Fruit fly (Drosophila melanogaster) whole organism, embryonic: ENCODE results near the gene Eip75B.
A peak's percentile ranks its signal among the peaks of the same experiment; 100 is the strongest.

Experiments used
- CG11093 ChIP-seq: fragments of 200-800 bp; sonication (Bioruptor generic); IDR thresholded peaks from 3 replicates; pipeline ENCODE4 v1.3.6; 2022; ENCODE audit warnings: missing biosample characterization, missing genetic modification characterization
- CG14965 ChIP-seq: fragments of 200-800 bp; sonication (Bioruptor generic); optimal IDR thresholded peaks from 2 replicates; lab custom pipeline; 2016; ENCODE audit warnings: missing biosample characterization, missing genetic modification characterization, borderline replicate concordance
- CG1529 ChIP-seq: fragments of 200-800 bp; sonication (Bioruptor generic); optimal IDR thresholded peaks from 3 replicates; lab custom pipeline; 2018; ENCODE audit warnings: missing biosample characterization, missing genetic modification characterization
- CG15514 ChIP-seq: fragments of 200-800 bp; sonication (Bioruptor generic); optimal IDR thresholded peaks from 3 replicates; lab custom pipeline; 2017; ENCODE audit warnings: missing biosample characterization, missing genetic modification characterization, mild to moderate bottlenecking, moderate library complexity, missing genetic modification reagents
- CG17568 ChIP-seq: fragments of 200-800 bp; sonication (Bioruptor generic); optimal IDR thresholded peaks from 2 replicates; lab custom pipeline; 2018; ENCODE audit warnings: missing biosample characterization, mild to moderate bottlenecking, missing genetic modification characterization, moderate library complexity
- CG1792 ChIP-seq: fragments of 200-800 bp; sonication (Bioruptor generic); optimal IDR thresholded peaks from 2 replicates; lab custom pipeline; 2016; ENCODE audit warnings: missing biosample characterization, missing genetic modification characterization
- CG32772 ChIP-seq: fragments of 200-800 bp; sonication (Bioruptor generic); IDR thresholded peaks from 2 replicates; pipeline ENCODE4 v1.3.6; 2022; ENCODE audit warnings: missing biosample characterization, missing genetic modification characterization
- CG3281 ChIP-seq: fragments of 200-800 bp; sonication (Bioruptor generic); optimal IDR thresholded peaks from 3 replicates; lab custom pipeline; 2017; ENCODE audit warnings: missing biosample characterization, mild to moderate bottlenecking, missing genetic modification characterization
- CG43689 ChIP-seq: fragments of 200-800 bp; sonication (Bioruptor generic); IDR thresholded peaks from 2 replicates; pipeline ENCODE4 v1.3.6; 2022; ENCODE audit warnings: missing biosample characterization, missing genetic modification characterization
- CG8944 ChIP-seq: fragments of 200-800 bp; sonication (Bioruptor generic); optimal IDR thresholded peaks from 3 replicates; lab custom pipeline; 2016; ENCODE audit warnings: missing biosample characterization, missing genetic modification characterization
- D19A ChIP-seq: fragments of 200-800 bp; optimal IDR thresholded peaks from 3 replicates; lab custom pipeline; 2019; ENCODE audit warnings: missing biosample characterization, mild to moderate bottlenecking, missing genetic modification characterization, moderate library complexity
- Deaf1 ChIP-seq: fragments of 200-800 bp; optimal IDR thresholded peaks from 3 replicates; lab custom pipeline; 2019; ENCODE audit warnings: missing biosample characterization, mild to moderate bottlenecking, missing genetic modification characterization, moderate library complexity
- Fer1 ChIP-seq: fragments of 200-800 bp; sonication (Bioruptor generic); optimal IDR thresholded peaks from 2 replicates; lab custom pipeline; 2017; ENCODE audit warnings: missing biosample characterization, mild to moderate bottlenecking, missing genetic modification characterization
- Lhr ChIP-seq: fragments of 200-800 bp; sonication (Bioruptor generic); optimal IDR thresholded peaks from 3 replicates; lab custom pipeline; 2017; ENCODE audit warnings: mild to moderate bottlenecking, missing biosample characterization, missing genetic modification reagents, missing genetic modification characterization
- Med ChIP-seq: fragments of 200-800 bp; sonication (Bioruptor generic); peaks from one replicate; lab custom pipeline; 2016; ENCODE audit warnings: missing biosample characterization, missing genetic modification characterization, mild to moderate bottlenecking, inconsistent platforms, moderate library complexity
- Sox102F ChIP-seq: fragments of 200-800 bp; sonication (Bioruptor generic); optimal IDR thresholded peaks from 2 replicates; lab custom pipeline; 2018; ENCODE audit warnings: missing biosample characterization, mild to moderate bottlenecking, missing genetic modification characterization, moderate library complexity
- al ChIP-seq: fragments of 200-800 bp; sonication (Bioruptor generic); IDR thresholded peaks from 2 replicates; pipeline ENCODE4 v1.3.6; 2022; ENCODE audit warnings: missing biosample characterization, missing genetic modification characterization
- chinmo ChIP-seq: fragments of 200-800 bp; sonication (Bioruptor generic); IDR thresholded peaks from 4 replicates; pipeline ENCODE4 v1.3.6; 2022; ENCODE audit warnings: missing biosample characterization, missing genetic modification characterization; ENCODE audit not compliant: partially characterized antibody
- croc ChIP-seq: fragments of 200-800 bp; sonication (Bioruptor generic); conservative IDR thresholded peaks from 3 replicates; pipeline ENCODE4 v1.3.6; 2022; ENCODE audit warnings: missing biosample characterization, missing genetic modification characterization
- crol ChIP-seq: fragments of 200-800 bp; sonication (Bioruptor generic); IDR thresholded peaks from 2 replicates; pipeline ENCODE4 v1.3.6; 2022; ENCODE audit warnings: missing biosample characterization, missing genetic modification characterization
- dan ChIP-seq: fragments of 200-800 bp; sonication (Bioruptor generic); IDR thresholded peaks from 2 replicates; pipeline ENCODE4 v1.3.6; 2022; ENCODE audit warnings: missing biosample characterization, missing genetic modification characterization
- danr ChIP-seq: fragments of 200-800 bp; sonication (Bioruptor generic); IDR thresholded peaks from 2 replicates; pipeline ENCODE4 v1.3.6; 2022; ENCODE audit warnings: missing biosample characterization, missing genetic modification characterization
- dmrt11E ChIP-seq: fragments of 200-800 bp; sonication (Bioruptor generic); optimal IDR thresholded peaks from 3 replicates; lab custom pipeline; 2018; ENCODE audit warnings: missing biosample characterization, mild to moderate bottlenecking, missing genetic modification characterization, moderate library complexity
- dysf ChIP-seq: fragments of 200-800 bp; sonication (Bioruptor generic); IDR thresholded peaks from 3 replicates; pipeline ENCODE4 v1.3.6; 2022; ENCODE audit warnings: missing biosample characterization, missing genetic modification characterization
- ewg ChIP-seq: fragments of 200-800 bp; sonication (Bioruptor generic); optimal IDR thresholded peaks from 3 replicates; lab custom pipeline; 2017; ENCODE audit warnings: mild to moderate bottlenecking, missing biosample characterization, missing genetic modification reagents, missing genetic modification characterization
- eyg ChIP-seq: fragments of 200-800 bp; sonication (Bioruptor generic); optimal IDR thresholded peaks from 3 replicates; lab custom pipeline; 2016; ENCODE audit warnings: missing biosample characterization, missing genetic modification characterization
- fd102C ChIP-seq: fragments of 200-800 bp; sonication (Bioruptor generic); optimal IDR thresholded peaks from 2 replicates; lab custom pipeline; 2018; ENCODE audit warnings: missing biosample characterization, mild to moderate bottlenecking, missing genetic modification characterization, moderate library complexity
- lab ChIP-seq: fragments of 200-800 bp; sonication (Bioruptor generic); optimal IDR thresholded peaks from 3 replicates; lab custom pipeline; 2017; ENCODE audit warnings: missing biosample characterization, missing genetic modification characterization, mild to moderate bottlenecking, moderate library complexity, missing genetic modification reagents
- lola ChIP-seq, 3 experiments: fragments of >200 bp in 2 of 3; fragments of 200-800 bp in 1 of 3; sonication (Bioruptor generic) in 1 of 3; optimal IDR thresholded peaks; 2 replicates each; lab custom pipeline; 2017 to 2019; ENCODE audit warnings: missing biosample characterization in 3 of 3, missing genetic modification characterization in 3 of 3, mild to moderate bottlenecking in 1 of 3, moderate library complexity in 1 of 3
- lov ChIP-seq, 2 experiments: fragments of 200-800 bp in 1 of 2; fragments of >200 bp in 1 of 2; sonication (Bioruptor generic) in 1 of 2; IDR thresholded peaks in 1 of 2; optimal IDR thresholded peaks in 1 of 2; 2 replicates in 1 of 2; 3 replicates in 1 of 2; pipeline versions ENCODE4 v1.3.6 to Lab custom; 2017 to 2022; ENCODE audit warnings: missing biosample characterization in 1 of 2, missing genetic modification characterization in 1 of 2
- mirr ChIP-seq: fragments of 200-800 bp; sonication (Bioruptor generic); optimal IDR thresholded peaks from 3 replicates; lab custom pipeline; 2018; ENCODE audit warnings: missing biosample characterization, mild to moderate bottlenecking, missing genetic modification characterization
- nau ChIP-seq: fragments of 200-800 bp; sonication (Bioruptor generic); optimal IDR thresholded peaks from 3 replicates; lab custom pipeline; 2017; ENCODE audit warnings: missing biosample characterization, mild to moderate bottlenecking, missing genetic modification characterization, missing genetic modification reagents
- nerfin-1 ChIP-seq: fragments of 200-800 bp; sonication (Bioruptor generic); optimal IDR thresholded peaks from 3 replicates; lab custom pipeline; 2019; ENCODE audit warnings: missing biosample characterization, mild to moderate bottlenecking, missing genetic modification characterization, moderate library complexity
- pfk ChIP-seq: fragments of 200-800 bp; sonication (Bioruptor generic); optimal IDR thresholded peaks from 2 replicates; lab custom pipeline; 2018; ENCODE audit warnings: missing biosample characterization, mild to moderate bottlenecking, missing genetic modification characterization, moderate library complexity
- ranshi ChIP-seq: fragments of 200-800 bp; sonication (Bioruptor generic); IDR thresholded peaks from 2 replicates; pipeline ENCODE4 v1.3.6; 2022; ENCODE audit warnings: missing biosample characterization, missing genetic modification characterization
- ro ChIP-seq: fragments of 200-800 bp; sonication (Bioruptor generic); IDR thresholded peaks from 2 replicates; pipeline ENCODE4 v1.3.6; 2022; ENCODE audit warnings: missing biosample characterization, missing genetic modification characterization
- run ChIP-seq: fragments of 200-800 bp; sonication (Bioruptor generic); optimal IDR thresholded peaks from 3 replicates; lab custom pipeline; 2018; ENCODE audit warnings: missing biosample characterization, mild to moderate bottlenecking, missing genetic modification characterization
- sd ChIP-seq: fragments of 200-800 bp; sonication (Bioruptor generic); optimal IDR thresholded peaks from 3 replicates; lab custom pipeline; 2018; ENCODE audit warnings: missing biosample characterization, mild to moderate bottlenecking, missing genetic modification characterization, moderate library complexity
- sr ChIP-seq: fragments of 200-800 bp; sonication (Bioruptor generic); IDR thresholded peaks from 3 replicates; pipeline ENCODE4 v1.3.6; 2022; ENCODE audit warnings: missing biosample characterization, missing genetic modification characterization
- toy ChIP-seq: fragments of 200-800 bp; sonication (Bioruptor generic); IDR thresholded peaks from 2 replicates; pipeline ENCODE4 v1.3.6; 2022; ENCODE audit warnings: missing biosample characterization, missing genetic modification characterization

Eip75B gene

DNA sequence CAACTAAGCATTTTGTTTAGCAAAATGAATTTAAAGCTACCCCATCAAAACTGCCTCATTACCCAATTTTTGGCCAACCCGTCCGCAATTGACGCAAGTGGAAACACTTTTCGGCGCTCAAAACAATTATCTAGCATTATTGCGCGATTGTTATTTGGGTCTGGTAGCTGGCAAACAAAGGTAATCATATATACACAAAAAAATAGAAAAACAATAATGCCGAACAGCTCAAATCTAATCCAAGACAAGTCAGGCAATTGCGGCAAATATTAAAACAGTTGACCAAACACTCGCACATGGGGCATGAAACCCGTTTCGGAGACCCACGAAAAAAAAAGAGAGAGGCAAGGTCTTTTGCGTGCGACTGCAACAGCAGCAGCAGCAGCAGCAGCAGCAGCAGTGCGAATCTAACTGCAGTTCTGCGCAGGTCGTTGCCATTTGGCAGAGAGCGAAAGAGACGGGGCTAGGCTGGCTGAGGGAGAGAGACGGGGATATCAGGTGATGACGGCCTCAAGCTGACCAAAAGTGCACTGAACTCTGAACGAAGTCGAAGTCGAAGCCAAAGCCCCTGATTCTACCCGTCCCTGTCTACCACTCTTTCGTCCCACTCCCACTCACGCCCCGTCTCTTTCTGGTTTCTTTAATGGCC, 86.8 kb downstream of the Eip75B start (continued):
- TF ChIP-seq CG43689 (no peak), ro (no peak), toy (no peak), CG14965 (GFP tag; lab: Kevin White, UChicago) (no peak), CG3281 (peak; percentile 21), lola (GFP tag; optimal IDR thresholded peaks at IDR 0.05; lab: Kevin White, UChicago) (no peak), run (tag; lab: Kevin White, UChicago) (no peak), ranshi (GFP tag; lab: Robert Waterston, UW) (0 out of 2 replicates have a peak, but pooled peaks have one; percentile 31), CG8944 (GFP tag; lab: Kevin White, UChicago) (no peak), CG15514 (GFP tag; lab: Kevin White, UChicago) (peak; percentile 8), lab (GFP tag; lab: Kevin White, UChicago) (peak; percentile 58), CG11093 (GFP tag; lab: Robert Waterston, UW) (no peak), crol (GFP tag; lab: Robert Waterston, UW) (no peak), danr (GFP tag; lab: Robert Waterston, UW) (no peak), Sox102F (GFP tag; lab: Kevin White, UChicago) (no peak), nau (GFP tag; lab: Kevin White, UChicago) (peak; percentile 14), CG32772 (GFP tag; lab: Robert Waterston, UW) (no peak), mirr (no peak), al (GFP tag; lab: Robert Waterston, UW) (no peak), CG1529 (GFP tag; lab: Kevin White, UChicago) (no peak), Med (GFP tag; lab: Kevin White, UChicago) (peak; percentile 76), ewg (GFP tag; lab: Kevin White, UChicago) (peak; percentile 13), sd (tag; lab: Kevin White, UChicago) (no peak), CG1792 (no peak), CG17568 (GFP tag; lab: Kevin White, UChicago) (no peak), Lhr (GFP tag; lab: Kevin White, UChicago) (no peak), lov (optimal IDR thresholded peaks at IDR 0.05; lab: Kevin White, UChicago) (no peak), lov (GFP tag; IDR thresholded peaks at IDR 0.05; lab: Robert Waterston, UW) (no peak), Fer1 (GFP tag; lab: Kevin White, UChicago) (peak; percentile 42)

DNA sequence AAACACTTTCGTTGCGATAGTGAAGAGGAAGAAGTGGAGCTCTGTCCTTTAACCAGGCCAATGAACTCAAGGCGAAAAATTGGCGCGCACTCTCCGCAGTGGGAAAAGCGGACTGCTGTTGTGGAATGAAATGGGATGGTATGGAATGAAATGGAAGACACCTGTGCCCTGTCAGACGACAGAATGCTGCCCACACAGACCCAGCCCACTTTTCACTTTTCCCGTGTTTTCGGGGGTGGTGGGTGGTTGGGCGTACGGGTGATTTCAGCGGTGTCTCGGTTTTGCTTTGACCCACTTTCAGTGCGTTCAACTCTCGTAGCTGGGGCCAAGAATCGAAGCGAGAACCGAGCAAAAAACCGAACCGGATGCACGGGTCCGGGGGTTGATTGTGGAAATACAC, 88.1 kb downstream of the Eip75B start:
- TF ChIP-seq croc (GFP tag; lab: Robert Waterston, UW) (no peak), Deaf1 (peak; percentile 85), pfk (GFP tag; lab: Kevin White, UChicago) (peak; percentile 72), Med (GFP tag; lab: Kevin White, UChicago) (peak; percentile 71), dysf (GFP tag; lab: Robert Waterston, UW) (no peak), dmrt11E (tag; lab: Kevin White, UChicago) (no peak), chinmo (GFP tag; lab: Robert Waterston, UW) (0 out of 4 replicates have a peak, but pooled peaks have one; percentile 51), sr (GFP tag; lab: Robert Waterston, UW) (0 out of 3 replicates have a peak, but pooled peaks have one; percentile 44), fd102C (GFP tag; lab: Kevin White, UChicago) (no peak), eyg (GFP tag; lab: Kevin White, UChicago) (no peak), dan (no peak), crol (GFP tag; lab: Robert Waterston, UW) (peak; percentile 29; the same call in 1 of the 2 replicates), D19A (tag; lab: Kevin White, UChicago) (no peak), nerfin-1 (peak; percentile 46)
